Worm (Caenorhabditis elegans) whole organism, late embryonic: Measurements from ENCODE around the gene T22D1.1.

Experiments
- ama-1 ChIP-seq: fragments of 150-350 bp; optimal IDR thresholded peaks from 2 replicates; lab custom pipeline; 2014
- ceh-18 ChIP-seq: sonication (generic microtip); optimal IDR thresholded peaks from 2 replicates; lab custom pipeline; 2016; ENCODE audit warnings: missing genetic modification characterization, missing compliant biosample characterization
- ceh-31 ChIP-seq: sonication (generic microtip); optimal IDR thresholded peaks from 2 replicates; lab custom pipeline; 2016; ENCODE audit warnings: missing genetic modification characterization, missing compliant biosample characterization
- ceh-34 ChIP-seq: sonication (generic microtip); optimal IDR thresholded peaks from 2 replicates; lab custom pipeline; 2016; ENCODE audit warnings: mild to moderate bottlenecking, missing genetic modification characterization, missing compliant biosample characterization
- che-1 ChIP-seq: sonication (generic microtip); optimal IDR thresholded peaks from 2 replicates; lab custom pipeline; 2016; ENCODE audit warnings: mild to moderate bottlenecking, missing genetic modification characterization, missing compliant biosample characterization
- elt-2 ChIP-seq: sonication (generic microtip); optimal IDR thresholded peaks from 2 replicates; lab custom pipeline; 2016; ENCODE audit warnings: missing genetic modification reagents, missing genetic modification characterization, missing compliant biosample characterization
- ets-4 ChIP-seq: sonication (generic microtip); optimal IDR thresholded peaks from 2 replicates; lab custom pipeline; 2016; ENCODE audit warnings: missing genetic modification characterization, missing compliant biosample characterization
- fax-1 ChIP-seq: sonication (generic microtip); optimal IDR thresholded peaks from 2 replicates; lab custom pipeline; 2016; ENCODE audit warnings: missing genotype, missing genetic modification characterization, missing compliant biosample characterization
- lin-11 ChIP-seq: fragments of 200-800 bp; sonication (Bioruptor generic); optimal IDR thresholded peaks from 2 replicates; lab custom pipeline; 2018; ENCODE audit warnings: mild to moderate bottlenecking, missing genetic modification characterization, missing compliant biosample characterization
- nhr-11 ChIP-seq: fragments of 150-350 bp; optimal IDR thresholded peaks from 2 replicates; lab custom pipeline; 2014; ENCODE audit warnings: missing biosample characterization, missing genetic modification characterization
- nhr-232 ChIP-seq: sonication (generic microtip); optimal IDR thresholded peaks from 2 replicates; lab custom pipeline; 2016; ENCODE audit warnings: missing genetic modification characterization, missing compliant biosample characterization
- pax-1 ChIP-seq: fragments of 150-350 bp; optimal IDR thresholded peaks from 2 replicates; lab custom pipeline; 2014; ENCODE audit warnings: missing biosample characterization, missing genetic modification characterization
- pha-4 ChIP-seq: fragments of 150-350 bp; optimal IDR thresholded peaks from 2 replicates; lab custom pipeline; 2018; ENCODE audit warnings: missing biosample characterization, missing genetic modification reagents, missing genetic modification characterization
- tbx-2 ChIP-seq: sonication (generic microtip); optimal IDR thresholded peaks from 2 replicates; lab custom pipeline; 2016; ENCODE audit warnings: missing genetic modification characterization, missing compliant biosample characterization

DNA sequence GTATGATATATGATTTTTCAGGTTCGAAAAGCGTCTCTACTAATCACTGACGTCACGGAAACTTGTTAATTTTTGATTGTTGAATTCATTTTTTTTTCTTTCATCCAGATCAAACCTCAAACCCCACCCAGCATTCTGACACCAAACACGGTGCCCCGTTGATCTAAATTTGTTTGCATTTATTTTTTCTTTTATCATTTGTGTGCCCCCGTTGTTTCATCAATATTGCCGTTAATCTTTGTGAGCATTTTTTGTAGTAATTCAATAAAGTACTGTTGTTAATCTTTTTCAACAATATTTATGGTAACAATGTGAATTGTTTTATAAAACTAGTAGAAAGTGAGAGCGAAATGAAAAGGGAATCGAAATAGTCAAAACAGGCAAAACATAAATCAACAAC is 6.3 kb upstream of the T22D1.1 start:
- TF ChIP-seq ceh-34 (tag; lab: Kevin White, UChicago) (no peak), elt-2 (tag; lab: Kevin White, UChicago) (no peak), che-1 (tag; lab: Kevin White, UChicago) (no peak), fax-1 (tag; lab: Kevin White, UChicago) (no peak), ama-1 (lab: Kevin White, UChicago) (no peak), pha-4 (no peak), ceh-18 (tag; lab: Kevin White, UChicago) (no peak), ceh-31 (no peak), tbx-2 (tag; lab: Kevin White, UChicago) (no peak), nhr-232 (tag; lab: Kevin White, UChicago) (no peak), nhr-11 (tag; lab: Kevin White, UChicago) (no peak), ets-4 (tag; lab: Kevin White, UChicago) (no peak), lin-11 (tag; lab: Kevin White, UChicago) (no peak), pax-1 (tag; lab: Kevin White, UChicago) (no peak)
